Worm (Caenorhabditis elegans): Measurements from ENCODE around the gene C08E3.14.

The C08E3.14 gene

ce11 chrII:1600661-1601060, 25.1 kb upstream of the C08E3.14 start, which contains the start of gene bath-26:
Gene bath-26, minus strand, starts transcription at chrII:1600761.
- TF ChIP-seq tab-1 (GFP tag; IDR thresholded peaks at IDR 0.05) (no peak), ztf-23 (GFP tag; IDR thresholded peaks at IDR 0.05) (no peak)

ce11 chrII:1601507-1601906, 24.3 kb upstream of the C08E3.14 start, which contains the start of gene bath-47:
Gene bath-47, plus strand, starts transcription at chrII:1601811.
- no peak for TF ChIP-seq flt-1 (GFP tag; IDR thresholded peaks at IDR 0.05)
- TF ChIP-seq T22C8.4 (GFP tag; IDR thresholded peaks at IDR 0.05), result no peak

- TF ChIP-seq flt-1 (GFP tag; IDR thresholded peaks at IDR 0.05), result no peak
- no peak for TF ChIP-seq klf-2 (GFP tag; conservative IDR thresholded peaks at IDR 0.05)
- TF ChIP-seq med-1 (GFP tag; optimal IDR thresholded peaks at IDR 0.05; ENCODE audit: insufficient read depth), result no peak
- no peak for TF ChIP-seq ref-1 (GFP tag; conservative IDR thresholded peaks at IDR 0.05)
- no peak for TF ChIP-seq T22C8.4 (GFP tag; IDR thresholded peaks at IDR 0.05)
- TF ChIP-seq tab-1 (GFP tag; IDR thresholded peaks at IDR 0.05), result no peak
- TF ChIP-seq cog-1 (tag; optimal IDR thresholded peaks at IDR 0.05), result no peak
- no peak for TF ChIP-seq ztf-29 (GFP tag; IDR thresholded peaks at IDR 0.05)
- TF ChIP-seq ztf-23 (GFP tag; IDR thresholded peaks at IDR 0.05), result no peak
Observed at ce11 chrII:1603049-1603448, 22.7 kb upstream of the C08E3.14 start.

ce11 chrII:1605010-1605409, 20.8 kb upstream of the C08E3.14 start:
- TF ChIP-seq klf-2 (GFP tag; conservative IDR thresholded peaks at IDR 0.05), result no peak
- no peak for TF ChIP-seq ztf-23 (GFP tag; IDR thresholded peaks at IDR 0.05)
- no peak for TF ChIP-seq flt-1 (GFP tag; IDR thresholded peaks at IDR 0.05)
- no peak for TF ChIP-seq ztf-29 (GFP tag; IDR thresholded peaks at IDR 0.05)
- TF ChIP-seq cog-1 (tag; optimal IDR thresholded peaks at IDR 0.05), result no peak
- no peak for TF ChIP-seq ref-1 (GFP tag; conservative IDR thresholded peaks at IDR 0.05)
- TF ChIP-seq T22C8.4 (GFP tag; IDR thresholded peaks at IDR 0.05), result no peak
- no peak for TF ChIP-seq med-1 (GFP tag; optimal IDR thresholded peaks at IDR 0.05; ENCODE audit: insufficient read depth)
- no peak for TF ChIP-seq tab-1 (GFP tag; IDR thresholded peaks at IDR 0.05)

ce11 chrII:1606079-1606478, 19.7 kb upstream of the C08E3.14 start, which contains the start of gene bath-33:
Gene bath-33, minus strand, starts transcription at chrII:1606179.
- TF ChIP-seq T22C8.4 (GFP tag; IDR thresholded peaks at IDR 0.05) (no peak), klf-2 (GFP tag; conservative IDR thresholded peaks at IDR 0.05) (no peak), med-1 (GFP tag; optimal IDR thresholded peaks at IDR 0.05; ENCODE audit: insufficient read depth) (no peak), ref-1 (GFP tag; conservative IDR thresholded peaks at IDR 0.05) (no peak), ztf-23 (GFP tag; IDR thresholded peaks at IDR 0.05) (no peak), tab-1 (GFP tag; IDR thresholded peaks at IDR 0.05) (no peak), cog-1 (tag; optimal IDR thresholded peaks at IDR 0.05) (no peak), ztf-29 (GFP tag; IDR thresholded peaks at IDR 0.05) (no peak), flt-1 (GFP tag; IDR thresholded peaks at IDR 0.05) (no peak)

- TF ChIP-seq cog-1 (tag; optimal IDR thresholded peaks at IDR 0.05), result no peak
- no peak for TF ChIP-seq flt-1 (GFP tag; IDR thresholded peaks at IDR 0.05)
- TF ChIP-seq ztf-23 (GFP tag; IDR thresholded peaks at IDR 0.05), result no peak
- no peak for TF ChIP-seq med-1 (GFP tag; optimal IDR thresholded peaks at IDR 0.05; ENCODE audit: insufficient read depth)
- TF ChIP-seq ztf-29 (GFP tag; IDR thresholded peaks at IDR 0.05), result no peak
- no peak for TF ChIP-seq tab-1 (GFP tag; IDR thresholded peaks at IDR 0.05)
- TF ChIP-seq T22C8.4 (GFP tag; IDR thresholded peaks at IDR 0.05), result no peak
- no peak for TF ChIP-seq ref-1 (GFP tag; conservative IDR thresholded peaks at IDR 0.05)
- no peak for TF ChIP-seq klf-2 (GFP tag; conservative IDR thresholded peaks at IDR 0.05)
Observed at ce11 chrII:1607575-1607974, 18.2 kb upstream of the C08E3.14 start.

ce11 chrII:1608915-1609314, 16.9 kb upstream of the C08E3.14 start:
- TF ChIP-seq T22C8.4 (GFP tag; IDR thresholded peaks at IDR 0.05) (no peak), tab-1 (GFP tag; IDR thresholded peaks at IDR 0.05) (no peak), ref-1 (GFP tag; conservative IDR thresholded peaks at IDR 0.05) (no peak), med-1 (GFP tag; optimal IDR thresholded peaks at IDR 0.05; ENCODE audit: insufficient read depth) (no peak), cog-1 (tag; optimal IDR thresholded peaks at IDR 0.05) (no peak), ztf-23 (GFP tag; IDR thresholded peaks at IDR 0.05) (no peak), klf-2 (GFP tag; conservative IDR thresholded peaks at IDR 0.05) (no peak), ztf-29 (GFP tag; IDR thresholded peaks at IDR 0.05) (no peak), flt-1 (GFP tag; IDR thresholded peaks at IDR 0.05) (no peak)

- TF ChIP-seq T22C8.4 (GFP tag; IDR thresholded peaks at IDR 0.05), result no peak
Observed at ce11 chrII:1610630-1611029, 15.1 kb upstream of the C08E3.14 start, which contains the start of gene fbxa-163. Gene fbxa-163, minus strand, starts transcription at chrII:1610730.

ce11 chrII:1613972-1614371, 11.8 kb upstream of the C08E3.14 start, which contains the start of gene fbxa-164:
Gene fbxa-164, minus strand, starts transcription at chrII:1614072.
- TF ChIP-seq tab-1 (GFP tag; IDR thresholded peaks at IDR 0.05), result no peak
- no peak for TF ChIP-seq med-1 (GFP tag; optimal IDR thresholded peaks at IDR 0.05; ENCODE audit: insufficient read depth)
- TF ChIP-seq cog-1 (tag; optimal IDR thresholded peaks at IDR 0.05), result no peak
- TF ChIP-seq T22C8.4 (GFP tag; IDR thresholded peaks at IDR 0.05), result no peak
- TF ChIP-seq flt-1 (GFP tag; IDR thresholded peaks at IDR 0.05), result no peak
- TF ChIP-seq ref-1 (GFP tag; conservative IDR thresholded peaks at IDR 0.05), result no peak
- TF ChIP-seq ztf-23 (GFP tag; IDR thresholded peaks at IDR 0.05), result no peak

- TF ChIP-seq flt-1 (GFP tag; IDR thresholded peaks at IDR 0.05) (no peak), cog-1 (tag; optimal IDR thresholded peaks at IDR 0.05) (no peak), ztf-29 (GFP tag; IDR thresholded peaks at IDR 0.05) (no peak), tab-1 (GFP tag; IDR thresholded peaks at IDR 0.05) (no peak), T22C8.4 (GFP tag; IDR thresholded peaks at IDR 0.05) (no peak), klf-2 (GFP tag; conservative IDR thresholded peaks at IDR 0.05) (no peak), med-1 (GFP tag; optimal IDR thresholded peaks at IDR 0.05; ENCODE audit: insufficient read depth) (no peak), ztf-23 (GFP tag; IDR thresholded peaks at IDR 0.05) (no peak), ref-1 (GFP tag; conservative IDR thresholded peaks at IDR 0.05) (no peak)
Observed at ce11 chrII:1616382-1616781, 9.4 kb upstream of the C08E3.14 start, which contains the start of gene fbxa-165. Gene fbxa-165, minus strand, starts transcription at chrII:1616482.
